Fruit fly (Drosophila melanogaster): Measurements from ENCODE around the gene CG33172.
"Not testable (repeated sequence)": the region's sequence is repeated elsewhere in the genome, so short reads cannot be mapped to it uniquely, and the experiment has no call there.

CG33172 gene

dm6 chrX:15760447-15761297 is 8.8 kb upstream of the CG33172 start, which contains the start of the genes Graf and mRpL3:
Gene Graf, minus strand, starts transcription at chrX:15760733.
Gene mRpL3, plus strand, starts transcription at chrX:15761248.
- no peak for TF ChIP-seq noc (tag; optimal IDR thresholded peaks at IDR 0.05)

dm6 chrX:15761298-15761640 is 8.2 kb upstream of the CG33172 start:
- no peak for TF ChIP-seq noc (tag; optimal IDR thresholded peaks at IDR 0.05)

- TF ChIP-seq noc (tag; optimal IDR thresholded peaks at IDR 0.05), result no peak
Measured at dm6 chrX:15762723-15763122, 6.7 kb upstream of the CG33172 start, which contains the start of gene Polr3A. Gene Polr3A, plus strand, starts transcription at chrX:15762956.

dm6 chrX:15766395-15766866 is 3.0 kb upstream of the CG33172 start, which contains the start of gene CG8952:
Gene CG8952, minus strand, starts transcription at chrX:15766445.
- no peak for TF ChIP-seq noc (tag; optimal IDR thresholded peaks at IDR 0.05)

- no peak for TF ChIP-seq noc (tag; optimal IDR thresholded peaks at IDR 0.05)
Measured at dm6 chrX:15772663-15773062, 3.2 kb downstream of the CG33172 start, which contains the start of gene CG43672. Gene CG43672, plus strand, starts transcription at chrX:15772963.

dm6 chrX:15778846-15779245 is 9.4 kb downstream of the CG33172 start, which contains the start of gene CG43673:
Gene CG43673, plus strand, starts transcription at chrX:15779146.
- no peak for TF ChIP-seq noc (tag; optimal IDR thresholded peaks at IDR 0.05)

- TF ChIP-seq noc (tag; optimal IDR thresholded peaks at IDR 0.05), result no peak
Measured at dm6 chrX:15783610-15784009, 14.1 kb downstream of the CG33172 start, which contains the start of gene Efhc1.1. Gene Efhc1.1, minus strand, starts transcription at chrX:15783710.

dm6 chrX:15785429-15786239 is 16.2 kb downstream of the CG33172 start, which contains the start of the genes Paf-AHalpha and mRpS30:
Gene Paf-AHalpha, minus strand, starts transcription at chrX:15785583.
Gene mRpS30, plus strand, starts transcription at chrX:15786047.
- TF ChIP-seq noc (tag; optimal IDR thresholded peaks at IDR 0.05), result no peak

dm6 chrX:15786242-15786641 is 16.8 kb downstream of the CG33172 start:
- TF ChIP-seq noc (tag; optimal IDR thresholded peaks at IDR 0.05), result no peak

dm6 chrX:15788235-15789187 is 19.0 kb downstream of the CG33172 start, which contains the start of gene Rhp:
Gene Rhp, plus strand, starts transcription at chrX:15788897.
- no peak for TF ChIP-seq noc (tag; optimal IDR thresholded peaks at IDR 0.05)

dm6 chrX:15795951-15796443 is 26.5 kb downstream of the CG33172 start, which contains the start of gene sordd1:
Gene sordd1, minus strand, starts transcription at chrX:15796028.
- not testable (repeated sequence) for TF ChIP-seq noc (tag; optimal IDR thresholded peaks at IDR 0.05)

- not testable (repeated sequence) for TF ChIP-seq noc (tag; optimal IDR thresholded peaks at IDR 0.05)
Measured at dm6 chrX:15799085-15799557, 29.7 kb downstream of the CG33172 start, which contains the start of the genes sordd2 and CG15602. Gene sordd2, minus strand, starts transcription at chrX:15799162. Gene CG15602, plus strand, starts transcription at chrX:15799426.

- TF ChIP-seq noc (tag; optimal IDR thresholded peaks at IDR 0.05), result no peak
Measured at dm6 chrX:15802880-15803650, 33.6 kb downstream of the CG33172 start.
